Fruit fly (Drosophila melanogaster): ENCODE data around the gene CG42393.
A peak's percentile ranks its signal among the peaks of the same experiment; 100 is the strongest.

The CG42393 gene

DNA sequence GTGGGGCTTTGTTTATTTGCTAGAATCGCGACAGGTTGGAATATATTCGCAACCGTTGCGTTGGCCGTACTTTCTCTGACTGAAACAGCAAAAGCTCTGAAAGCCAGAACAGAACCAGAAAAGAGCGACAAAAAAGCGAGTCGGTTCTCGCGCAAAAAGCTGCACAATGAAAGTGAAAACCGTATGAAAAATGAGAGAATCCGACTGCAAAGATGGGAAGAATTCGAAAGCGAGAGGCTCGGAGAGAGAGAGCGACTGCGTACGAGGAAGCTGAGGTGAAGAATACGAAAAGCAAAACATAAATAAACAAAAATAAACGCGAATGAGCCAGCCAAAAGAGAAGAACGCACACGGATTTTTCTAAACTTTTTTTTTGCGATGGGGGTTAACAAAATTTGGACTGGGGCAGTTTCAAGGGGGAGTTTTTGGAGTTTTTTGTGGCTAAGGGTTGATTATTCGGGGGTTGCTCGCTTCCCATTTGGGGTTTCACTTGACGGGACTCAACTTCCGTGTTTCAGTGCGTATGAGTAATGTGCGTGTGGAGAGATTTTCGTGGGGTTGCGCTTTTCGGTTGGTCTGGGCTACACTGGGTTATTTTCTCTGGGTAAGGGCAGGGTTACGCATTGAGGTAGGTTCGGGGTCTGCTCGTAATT is 19.3 kb downstream of the CG42393 start:
- TF ChIP-seq CG4318 (GFP tag; optimal IDR thresholded peaks at IDR 0.05) = no peak
- no peak for TF ChIP-seq Hr4 (GFP tag; optimal IDR thresholded peaks at IDR 0.05)
- peak; percentile 24 for TF ChIP-seq Eip93F (GFP tag; optimal IDR thresholded peaks at IDR 0.05)
- no peak for TF ChIP-seq Smox (GFP tag; optimal IDR thresholded peaks at IDR 0.05)
- no peak for TF ChIP-seq CG11294 (GFP tag; IDR thresholded peaks at IDR 0.05)
- no peak for TF ChIP-seq Met (GFP tag; optimal IDR thresholded peaks at IDR 0.05)
- TF ChIP-seq CG16779 (tag; optimal IDR thresholded peaks at IDR 0.05) = peak; percentile 32
- TF ChIP-seq CG3032 (tag; optimal IDR thresholded peaks at IDR 0.05) = peak; percentile 16
- TF ChIP-seq CG6792 (GFP tag; optimal IDR thresholded peaks at IDR 0.05) = no peak
- no peak for TF ChIP-seq cyc (GFP tag; optimal IDR thresholded peaks at IDR 0.05)
- no peak for TF ChIP-seq Gug (GFP tag; IDR thresholded peaks at IDR 0.05)
- TF ChIP-seq Lpt (GFP tag; optimal IDR thresholded peaks at IDR 0.05) = no peak
- no peak; the same call in 2 of the 3 replicates for TF ChIP-seq eg (GFP tag; IDR thresholded peaks at IDR 0.05)
- TF ChIP-seq CG3919 (GFP tag; optimal IDR thresholded peaks at IDR 0.05) = peak; percentile 0
- peak; percentile 68; the same call in 2 of the 3 replicates for TF ChIP-seq CG6163 (GFP tag; IDR thresholded peaks at IDR 0.05)
- TF ChIP-seq CG9139 (GFP tag; optimal IDR thresholded peaks at IDR 0.05) = peak; percentile 69
- TF ChIP-seq OdsH (GFP tag; optimal IDR thresholded peaks at IDR 0.05) = no peak
- peak; percentile 98 for TF ChIP-seq Blimp-1 (GFP tag; optimal IDR thresholded peaks at IDR 0.05)
- TF ChIP-seq Eip78C (GFP tag) = peak; percentile 28
- TF ChIP-seq CG34406 (GFP tag; optimal IDR thresholded peaks at IDR 0.05) = no peak
- peak; percentile 59 for TF ChIP-seq vri (GFP tag; optimal IDR thresholded peaks at IDR 0.05)
- no peak for TF ChIP-seq Ets21C (GFP tag; optimal IDR thresholded peaks at IDR 0.05)
- no peak for TF ChIP-seq Ets96B (tag; optimal IDR thresholded peaks at IDR 0.05)
- peak; percentile 49 for TF ChIP-seq CG6276 (GFP tag; optimal IDR thresholded peaks at IDR 0.05)
- TF ChIP-seq esn (GFP tag; optimal IDR thresholded peaks at IDR 0.05) = peak; percentile 30
- no peak for TF ChIP-seq fkh (GFP tag; optimal IDR thresholded peaks at IDR 0.05)
- TF ChIP-seq pdm3 (GFP tag; optimal IDR thresholded peaks at IDR 0.05) = no peak
- TF ChIP-seq net (GFP tag; optimal IDR thresholded peaks at IDR 0.05) = peak; percentile 1
- no peak for TF ChIP-seq CG7368 (GFP tag; optimal IDR thresholded peaks at IDR 0.05)
- TF ChIP-seq CG31627 (GFP tag; optimal IDR thresholded peaks at IDR 0.05) = no peak
- peak; percentile 64 for TF ChIP-seq CG6808 (GFP tag; optimal IDR thresholded peaks at IDR 0.05)
- TF ChIP-seq CG32006 (GFP tag; optimal IDR thresholded peaks at IDR 0.05) = peak; percentile 25
- peak; percentile 62 to 67 for TF ChIP-seq ss (GFP tag; optimal IDR thresholded peaks at IDR 0.05)
- no peak for TF ChIP-seq Hr39 (GFP tag; optimal IDR thresholded peaks at IDR 0.05)
- TF ChIP-seq Sox14 (GFP tag; optimal IDR thresholded peaks at IDR 0.05) = peak; percentile 8
- peak; percentile 67 for TF ChIP-seq Sox102F (GFP tag; optimal IDR thresholded peaks at IDR 0.05)
- peak; percentile 81 for TF ChIP-seq CG6854 (GFP tag; optimal IDR thresholded peaks at IDR 0.05)
- TF ChIP-seq CG15336 (GFP tag; IDR thresholded peaks at IDR 0.05) = peak; percentile 44; the same call in 1 of the 2 replicates
- no peak for TF ChIP-seq CG8319 (GFP tag; optimal IDR thresholded peaks at IDR 0.05)
- TF ChIP-seq CG11902 (GFP tag; optimal IDR thresholded peaks at IDR 0.05) = no peak
- TF ChIP-seq CG11762 (GFP tag; optimal IDR thresholded peaks at IDR 0.05; ENCODE audit: insufficient read depth) = no peak
- no peak for TF ChIP-seq lz (GFP tag; optimal IDR thresholded peaks at IDR 0.05)
- peak; percentile 7 for TF ChIP-seq topi (GFP tag; optimal IDR thresholded peaks at IDR 0.05)
- peak; percentile 31 for TF ChIP-seq svp (GFP tag)
- TF ChIP-seq Eip75B (GFP tag; optimal IDR thresholded peaks at IDR 0.05) = peak; percentile 42
- TF ChIP-seq CG1621 (tag; optimal IDR thresholded peaks at IDR 0.05) = peak; percentile 12
- TF ChIP-seq dsx (GFP tag; optimal IDR thresholded peaks at IDR 0.05; ENCODE audit: poor library complexity, severe bottlenecking) = peak; percentile 51
- TF ChIP-seq CG10631 (GFP tag; optimal IDR thresholded peaks at IDR 0.05) = no peak
- TF ChIP-seq CG10669 (GFP tag; optimal IDR thresholded peaks at IDR 0.05) = peak; percentile 32
- no peak for TF ChIP-seq Hr38 (GFP tag; optimal IDR thresholded peaks at IDR 0.05)
- TF ChIP-seq Sox15 (GFP tag; optimal IDR thresholded peaks at IDR 0.05) = no peak
- TF ChIP-seq acj6 (GFP tag; optimal IDR thresholded peaks at IDR 0.05) = no peak

Measured in whole organism, prepupa.